Worm (Caenorhabditis elegans): Measurements from ENCODE around the gene zip-3.

The zip-3 gene

DNA sequence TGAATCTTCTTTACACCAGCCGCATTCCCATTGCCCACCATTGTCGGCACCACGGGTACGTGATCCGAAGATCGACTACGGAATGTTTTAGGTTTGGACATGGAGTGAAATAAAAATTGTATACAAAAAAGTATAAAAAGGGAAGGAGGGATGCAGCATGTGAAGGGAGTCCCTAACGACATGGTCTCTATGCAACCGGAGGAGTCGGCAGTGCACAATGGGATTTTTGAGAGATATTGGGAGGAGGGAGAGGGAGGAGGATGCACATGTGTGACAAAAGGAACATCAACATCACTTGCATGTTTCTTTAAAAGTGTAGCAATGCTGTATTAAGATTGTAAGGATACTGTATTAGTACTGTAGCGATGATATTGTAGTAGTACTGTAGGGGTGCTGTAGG, 17.7 kb downstream of the zip-3 start, which contains the start of gene W07G1.1:
Gene W07G1.1, minus strand, starts transcription at position 101 of the 400 bp plus-strand sequence.
- TF ChIP-seq ahr-1 (tag; optimal IDR thresholded peaks at IDR 0.05) (no peak), ceh-30 (tag; optimal IDR thresholded peaks at IDR 0.05) (no peak), hlh-6 (tag; optimal IDR thresholded peaks at IDR 0.05) (no peak), ceh-19 (GFP tag; optimal IDR thresholded peaks at IDR 0.05) (no peak), lim-6 (tag; optimal IDR thresholded peaks at IDR 0.05) (no peak), ceh-24 (tag; optimal IDR thresholded peaks at IDR 0.05) (no peak), pros-1 (tag; optimal IDR thresholded peaks at IDR 0.05) (no peak), syd-9 (tag; optimal IDR thresholded peaks at IDR 0.05) (no peak), C38D4.7 (GFP tag; optimal IDR thresholded peaks at IDR 0.05) (no peak), nhr-232 (tag; optimal IDR thresholded peaks at IDR 0.05) (no peak), ceh-18 (tag; optimal IDR thresholded peaks at IDR 0.05) (no peak), unc-55 (GFP tag; optimal IDR thresholded peaks at IDR 0.05) (no peak), K02D7.2 (tag; optimal IDR thresholded peaks at IDR 0.05) (no peak)

DNA sequence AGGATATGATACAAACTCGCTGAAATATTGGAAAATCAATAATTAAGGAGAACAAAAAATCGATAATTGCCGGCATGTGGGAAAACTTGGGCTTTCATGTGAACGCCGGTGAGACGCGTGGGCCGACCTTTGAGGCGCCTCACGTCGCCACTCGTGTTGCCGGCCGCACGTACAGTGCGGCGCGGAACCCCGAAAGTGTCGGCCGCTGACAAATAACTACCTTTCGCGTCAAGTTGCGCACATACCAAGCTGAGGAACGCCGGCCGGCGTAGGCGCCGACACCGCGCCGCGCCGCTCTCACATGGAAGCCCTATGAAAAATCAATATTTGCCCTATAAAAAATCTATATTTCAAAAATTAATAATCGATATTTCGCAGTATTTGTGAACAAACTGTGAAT, 19.0 kb downstream of the zip-3 start:
- TF ChIP-seq sdc-2 (tag; optimal IDR thresholded peaks at IDR 0.05) (no peak), sox-2 (GFP tag; IDR thresholded peaks at IDR 0.05) (no peak), ref-2 (tag; optimal IDR thresholded peaks at IDR 0.05) (no peak), fax-1 (tag; optimal IDR thresholded peaks at IDR 0.05) (no peak), ztf-16 (tag; optimal IDR thresholded peaks at IDR 0.05) (no peak), eyg-1 (tag; optimal IDR thresholded peaks at IDR 0.05) (no peak)

DNA sequence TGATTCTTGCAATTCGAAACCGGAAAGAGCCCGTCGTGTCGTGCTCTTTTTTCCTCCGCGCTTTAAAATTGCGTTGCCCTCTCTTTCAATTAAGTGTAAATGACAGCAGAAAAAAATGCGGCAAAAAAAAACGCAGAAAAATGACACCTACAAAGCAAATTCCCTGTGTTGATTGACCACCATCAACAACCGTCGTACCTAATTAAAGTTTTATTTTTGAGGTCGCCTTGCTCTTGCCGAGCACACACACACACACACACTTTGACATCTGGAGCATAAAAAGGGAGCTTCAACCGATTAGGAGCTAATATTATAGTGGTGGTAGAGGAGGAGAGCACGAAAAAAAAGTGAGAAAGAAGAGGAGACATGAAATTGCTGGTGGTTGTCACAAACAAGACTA, 21.4 kb downstream of the zip-3 start:
- TF ChIP-seq sox-4 (tag; optimal IDR thresholded peaks at IDR 0.05) (no peak), lim-6 (tag; optimal IDR thresholded peaks at IDR 0.05) (no peak), hlh-30 (tag; optimal IDR thresholded peaks at IDR 0.05; ENCODE audit: insufficient read depth) (no peak), gmeb-2 (tag; optimal IDR thresholded peaks at IDR 0.05) (no peak), ceh-48 (tag; optimal IDR thresholded peaks at IDR 0.05) (no peak), pha-2 (tag; optimal IDR thresholded peaks at IDR 0.05) (no peak), fkh-10 (GFP tag; optimal IDR thresholded peaks at IDR 0.05) (no peak), eyg-1 (tag; optimal IDR thresholded peaks at IDR 0.05) (no peak)

DNA sequence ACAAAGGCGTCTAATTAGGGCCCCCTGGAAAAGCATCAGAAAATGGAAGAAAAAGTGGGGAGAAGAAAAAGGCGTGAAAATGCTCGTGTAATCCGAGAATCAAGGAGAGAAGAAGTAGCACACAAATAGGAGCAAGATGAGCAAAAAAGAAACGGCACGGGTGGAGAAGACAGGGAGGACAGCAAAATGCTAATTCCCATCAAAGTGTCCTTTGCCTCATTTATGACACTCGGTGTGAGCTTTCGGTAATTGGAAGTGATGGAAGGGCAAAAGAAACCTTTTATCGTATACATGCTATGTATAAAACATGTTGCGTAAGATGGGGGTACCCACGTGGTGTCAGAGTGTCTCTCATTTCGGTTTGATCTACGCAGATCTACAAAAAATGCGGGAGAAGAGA, 23.7 kb downstream of the zip-3 start:
- TF ChIP-seq rnt-1 (tag; optimal IDR thresholded peaks at IDR 0.05) = no peak
- no peak for TF ChIP-seq hlh-8 (tag; optimal IDR thresholded peaks at IDR 0.05)

DNA sequence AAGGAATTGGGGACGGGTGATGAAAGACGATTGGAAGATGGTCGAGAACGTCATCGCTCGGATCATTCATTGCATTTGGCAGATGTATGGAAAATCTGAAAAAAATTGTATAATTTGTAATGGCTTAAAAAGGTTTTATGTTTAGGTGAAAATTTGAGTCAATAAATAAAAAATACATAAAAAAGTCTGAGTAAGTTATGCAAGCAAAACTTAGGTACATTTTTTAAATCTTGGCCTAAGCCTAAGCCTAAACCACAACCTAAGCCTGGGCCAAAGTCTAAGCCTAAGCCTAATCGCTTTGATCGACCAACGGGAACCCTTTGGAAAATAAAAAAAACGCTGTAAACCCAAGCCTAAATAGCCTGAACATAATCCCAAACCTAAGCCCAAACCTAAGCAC, 25.3 kb downstream of the zip-3 start, which contains the start of gene hot-3:
Gene hot-3, minus strand, starts transcription at position 101 of the 400 bp plus-strand sequence.
- TF ChIP-seq unc-55 (GFP tag; optimal IDR thresholded peaks at IDR 0.05) (no peak), unc-42 (tag; optimal IDR thresholded peaks at IDR 0.05) (no peak), nhr-11 (tag; optimal IDR thresholded peaks at IDR 0.05) (no peak), dve-1 (tag; optimal IDR thresholded peaks at IDR 0.05) (no peak), ztf-16 (tag; optimal IDR thresholded peaks at IDR 0.05) (no peak), ttx-3 (tag; optimal IDR thresholded peaks at IDR 0.05) (no peak), rnt-1 (tag; optimal IDR thresholded peaks at IDR 0.05) (no peak), C38D4.7 (GFP tag; optimal IDR thresholded peaks at IDR 0.05) (no peak), ceh-48 (tag; optimal IDR thresholded peaks at IDR 0.05) (no peak)

DNA sequence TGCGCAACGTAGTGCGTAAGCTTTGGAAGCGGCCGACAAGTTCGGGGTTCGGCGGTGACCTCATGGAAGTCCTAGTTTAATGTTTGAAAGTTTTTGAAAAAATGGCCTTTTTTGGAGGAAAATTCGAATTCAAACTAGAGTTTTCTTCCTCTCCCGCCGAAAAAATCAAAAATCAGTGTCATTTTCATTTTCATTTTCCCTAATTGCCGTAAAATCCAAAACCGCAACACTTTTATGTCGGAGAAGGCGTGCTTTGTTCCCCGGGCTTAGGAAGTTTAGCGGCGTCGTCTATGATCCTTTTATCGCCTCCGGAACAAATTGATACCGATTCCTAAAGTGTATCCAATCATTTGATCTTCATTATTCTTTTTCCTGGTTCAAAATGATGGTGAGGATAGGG, 32.3 kb downstream of the zip-3 start, which contains the start of gene mltn-5:
Gene mltn-5, plus strand, starts transcription at position 301 of the 400 bp plus-strand sequence.
- TF ChIP-seq hlh-30 (tag; optimal IDR thresholded peaks at IDR 0.05; ENCODE audit: insufficient read depth) = no peak
- TF ChIP-seq ceh-2 (tag; optimal IDR thresholded peaks at IDR 0.05) = no peak
- TF ChIP-seq ceh-19 (GFP tag; optimal IDR thresholded peaks at IDR 0.05) = no peak
- TF ChIP-seq elt-2 (tag; optimal IDR thresholded peaks at IDR 0.05) = no peak
- no peak for TF ChIP-seq ceh-45 (GFP tag; IDR thresholded peaks at IDR 0.05)
- TF ChIP-seq ref-2 (tag; optimal IDR thresholded peaks at IDR 0.05) = no peak
- TF ChIP-seq elt-4 (tag; optimal IDR thresholded peaks at IDR 0.05) = no peak
- no peak for TF ChIP-seq ceh-34 (tag; optimal IDR thresholded peaks at IDR 0.05)
- TF ChIP-seq unc-86 (tag; optimal IDR thresholded peaks at IDR 0.05) = no peak
- no peak for TF ChIP-seq Y22D7AL.16 (tag; optimal IDR thresholded peaks at IDR 0.05)
- no peak for TF ChIP-seq ceh-6 (GFP tag; optimal IDR thresholded peaks at IDR 0.05)
- TF ChIP-seq ama-1 (optimal IDR thresholded peaks at IDR 0.05) = no peak
- TF ChIP-seq ets-4 (tag; optimal IDR thresholded peaks at IDR 0.05) = no peak
- no peak for TF ChIP-seq pat-9 (tag; optimal IDR thresholded peaks at IDR 0.05)
- TF ChIP-seq mec-3 (tag; optimal IDR thresholded peaks at IDR 0.05; ENCODE audit: borderline replicate concordance) = no peak
- TF ChIP-seq ceh-14 (tag; optimal IDR thresholded peaks at IDR 0.05) = no peak
- TF ChIP-seq sdc-2 (tag; optimal IDR thresholded peaks at IDR 0.05) = no peak
- no peak for TF ChIP-seq pha-4 (tag; optimal IDR thresholded peaks at IDR 0.05)
- TF ChIP-seq ztf-16 (tag; optimal IDR thresholded peaks at IDR 0.05) = no peak

Data from whole organism, late embryonic.